Fruit fly (Drosophila melanogaster): ENCODE data around the gene Cp36.

dm6 chrX:8512251-8512650 lies 33.1 kb downstream of the Cp36 start:
- TF ChIP-seq tj (GFP tag; optimal IDR thresholded peaks at IDR 0.05) = no peak
- TF ChIP-seq kay (GFP tag; ENCODE audit: borderline replicate concordance) = no peak
- no peak for TF ChIP-seq CG1620 (GFP tag; optimal IDR thresholded peaks at IDR 0.05)
- no peak for TF ChIP-seq CG11617 (GFP tag; optimal IDR thresholded peaks at IDR 0.05)
- no peak for TF ChIP-seq CG14711 (tag; optimal IDR thresholded peaks at IDR 0.05)
